Worm (Caenorhabditis elegans) whole organism, L3 larva: ENCODE data around the gene sax-2.

Experiments
- R02D3.7 ChIP-seq: fragments of 150-350 bp; optimal IDR thresholded peaks from 2 replicates; lab custom pipeline; 2014; ENCODE audit warnings: missing biosample characterization, missing genetic modification characterization
- ZK546.5 ChIP-seq: sonication (generic microtip); optimal IDR thresholded peaks from 2 replicates; lab custom pipeline; 2017; ENCODE audit warnings: missing biosample characterization, missing genetic modification characterization
- ama-1 ChIP-seq: fragments of 150-350 bp; optimal IDR thresholded peaks from 2 replicates; lab custom pipeline; 2018
- ceh-82 ChIP-seq: fragments of 150-350 bp; optimal IDR thresholded peaks from 2 replicates; lab custom pipeline; 2014; ENCODE audit warnings: missing biosample characterization, missing genetic modification characterization
- ceh-9 ChIP-seq: sonication (generic microtip); optimal IDR thresholded peaks from 2 replicates; lab custom pipeline; 2018; ENCODE audit warnings: missing biosample characterization, missing genetic modification characterization
- egl-27 ChIP-seq: sonication (generic microtip); optimal IDR thresholded peaks from 4 replicates; lab custom pipeline; 2017; ENCODE audit warnings: missing biosample characterization, missing genetic modification reagents, missing genetic modification characterization
- egl-5 ChIP-seq: fragments of 150-350 bp; optimal IDR thresholded peaks from 2 replicates; lab custom pipeline; 2017; ENCODE audit warnings: missing biosample characterization, missing genetic modification reagents, missing genetic modification characterization, inconsistent platforms
- elt-1 ChIP-seq: fragments of 150-350 bp; optimal IDR thresholded peaks from 2 replicates; lab custom pipeline; 2014; ENCODE audit warnings: missing biosample characterization, missing genetic modification characterization
- elt-2 ChIP-seq: sonication (generic microtip); optimal IDR thresholded peaks from 2 replicates; lab custom pipeline; 2016; ENCODE audit warnings: missing genetic modification reagents, mild to moderate bottlenecking, missing genetic modification characterization, missing compliant biosample characterization
- eor-1 ChIP-seq, 2 experiments: fragments of 150-350 bp; optimal IDR thresholded peaks; 2 replicates each; lab custom pipeline; 2014 to 2018; ENCODE audit warnings: missing biosample characterization in 2 of 2, missing genetic modification characterization in 2 of 2
- fkh-10 ChIP-seq: sonication (generic microtip); optimal IDR thresholded peaks from 2 replicates; lab custom pipeline; 2017; ENCODE audit warnings: missing biosample characterization, missing genetic modification reagents, missing genetic modification characterization
- fos-1 ChIP-seq: fragments of 150-350 bp; optimal IDR thresholded peaks from 2 replicates; lab custom pipeline; 2014; ENCODE audit warnings: missing biosample characterization, missing genetic modification characterization
- hmg-11 ChIP-seq: sonication (generic microtip); optimal IDR thresholded peaks from 2 replicates; lab custom pipeline; 2016; ENCODE audit warnings: missing genetic modification characterization, missing compliant biosample characterization
- jun-1 ChIP-seq: fragments of 150-350 bp; optimal IDR thresholded peaks from 2 replicates; lab custom pipeline; 2014; ENCODE audit warnings: missing biosample characterization, missing genetic modification reagents, missing genetic modification characterization
- lin-15B ChIP-seq: fragments of 150-350 bp; optimal IDR thresholded peaks from 2 replicates; lab custom pipeline; 2014; ENCODE audit warnings: missing biosample characterization, missing genetic modification characterization
- lin-39 ChIP-seq: fragments of 150-350 bp; optimal IDR thresholded peaks from 2 replicates; lab custom pipeline; 2018; ENCODE audit warnings: missing biosample characterization, missing genetic modification reagents, missing genetic modification characterization
- mdl-1 ChIP-seq: fragments of 150-350 bp; optimal IDR thresholded peaks from 2 replicates; lab custom pipeline; 2014; ENCODE audit warnings: missing biosample characterization, missing genetic modification characterization
- nfya-1 ChIP-seq: sonication (generic microtip); optimal IDR thresholded peaks from 2 replicates; lab custom pipeline; 2017; ENCODE audit warnings: missing genetic modification characterization, mild to moderate bottlenecking, missing compliant biosample characterization, antibody characterized with exemption, moderate library complexity; ENCODE audit not compliant: insufficient read depth
- nhr-12 ChIP-seq: fragments of 150-350 bp; optimal IDR thresholded peaks from 2 replicates; lab custom pipeline; 2014; ENCODE audit warnings: missing biosample characterization, missing genetic modification characterization
- nhr-23 ChIP-seq: fragments of 150-350 bp; optimal IDR thresholded peaks from 2 replicates; lab custom pipeline; 2014; ENCODE audit warnings: missing biosample characterization, missing genetic modification reagents, missing genetic modification characterization
- nhr-25 ChIP-seq: sonication (generic microtip); optimal IDR thresholded peaks from 2 replicates; lab custom pipeline; 2017; ENCODE audit warnings: missing biosample characterization, missing genetic modification characterization
- nhr-28 ChIP-seq: fragments of 150-350 bp; optimal IDR thresholded peaks from 2 replicates; lab custom pipeline; 2014; ENCODE audit warnings: missing biosample characterization, missing genetic modification characterization
- nhr-43 ChIP-seq: sonication (generic microtip); optimal IDR thresholded peaks from 2 replicates; lab custom pipeline; 2016; ENCODE audit warnings: mild to moderate bottlenecking, missing genetic modification characterization, missing compliant biosample characterization; ENCODE audit not compliant: poor library complexity, severe bottlenecking
- nhr-67 ChIP-seq: fragments of 150-350 bp; optimal IDR thresholded peaks from 2 replicates; lab custom pipeline; 2014; ENCODE audit warnings: missing biosample characterization, missing genetic modification characterization
- nhr-77 ChIP-seq: fragments of 150-350 bp; optimal IDR thresholded peaks from 2 replicates; lab custom pipeline; 2014; ENCODE audit warnings: missing biosample characterization, missing genetic modification characterization
- pha-4 ChIP-seq: fragments of 150-350 bp; optimal IDR thresholded peaks from 2 replicates; lab custom pipeline; 2014; ENCODE audit warnings: missing biosample characterization, missing genetic modification reagents, missing genetic modification characterization
- pqm-1 ChIP-seq: fragments of 150-350 bp; optimal IDR thresholded peaks from 2 replicates; lab custom pipeline; 2017; ENCODE audit warnings: missing biosample characterization, missing genetic modification characterization, inconsistent platforms
- sea-2 ChIP-seq: fragments of 150-350 bp; sonication (generic microtip); optimal IDR thresholded peaks from 4 replicates; lab custom pipeline; 2014; ENCODE audit warnings: missing biosample characterization, missing genetic modification reagents, missing genetic modification characterization
- skn-1 ChIP-seq: fragments of 150-350 bp; optimal IDR thresholded peaks from 2 replicates; lab custom pipeline; 2014; ENCODE audit warnings: missing biosample characterization, missing genetic modification characterization
- snpc-4 ChIP-seq: fragments of 150-350 bp; optimal IDR thresholded peaks from 2 replicates; lab custom pipeline; 2014; ENCODE audit warnings: missing biosample characterization, missing genetic modification characterization
- unc-39 ChIP-seq: sonication (generic microtip); optimal IDR thresholded peaks from 4 replicates; lab custom pipeline; 2017; ENCODE audit warnings: missing biosample characterization, missing genetic modification characterization
- unc-62 ChIP-seq: fragments of 150-350 bp; sonication (generic microtip); optimal IDR thresholded peaks from 4 replicates; lab custom pipeline; 2014; ENCODE audit warnings: missing biosample characterization, missing genetic modification reagents, missing genetic modification characterization
- zag-1 ChIP-seq: fragments of 150-350 bp; optimal IDR thresholded peaks from 2 replicates; lab custom pipeline; 2014; ENCODE audit warnings: missing biosample characterization, missing genetic modification characterization
- ztf-11 ChIP-seq: fragments of 150-350 bp; optimal IDR thresholded peaks from 2 replicates; lab custom pipeline; 2014; ENCODE audit warnings: missing biosample characterization, missing genetic modification characterization
- ztf-4 ChIP-seq: fragments of 150-350 bp; optimal IDR thresholded peaks from 2 replicates; lab custom pipeline; 2014; ENCODE audit warnings: missing biosample characterization, missing genetic modification characterization

Gene sax-2

DNA sequence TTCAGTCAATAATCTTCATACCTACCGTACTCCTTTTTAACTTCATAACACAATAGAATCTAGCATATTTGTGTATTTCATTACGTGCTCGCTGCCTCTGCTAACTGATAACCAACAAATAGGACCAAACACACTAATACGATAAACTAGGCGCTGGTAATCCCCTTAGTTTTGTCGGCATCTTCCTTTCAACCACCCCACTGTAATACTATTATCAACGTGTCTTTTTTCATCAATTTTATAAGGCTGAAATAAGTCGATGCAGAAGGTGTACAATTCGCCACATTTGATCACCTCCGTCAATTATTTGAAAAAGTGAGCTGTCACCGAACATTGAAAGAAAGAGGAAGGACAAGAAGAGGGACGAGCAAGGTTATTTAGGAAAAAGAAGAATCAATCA lies 37.9 kb downstream of the sax-2 start:
- TF ChIP-seq elt-2 (peak; percentile 52), R02D3.7 (tag; lab: Kevin White, UChicago) (no peak)

DNA sequence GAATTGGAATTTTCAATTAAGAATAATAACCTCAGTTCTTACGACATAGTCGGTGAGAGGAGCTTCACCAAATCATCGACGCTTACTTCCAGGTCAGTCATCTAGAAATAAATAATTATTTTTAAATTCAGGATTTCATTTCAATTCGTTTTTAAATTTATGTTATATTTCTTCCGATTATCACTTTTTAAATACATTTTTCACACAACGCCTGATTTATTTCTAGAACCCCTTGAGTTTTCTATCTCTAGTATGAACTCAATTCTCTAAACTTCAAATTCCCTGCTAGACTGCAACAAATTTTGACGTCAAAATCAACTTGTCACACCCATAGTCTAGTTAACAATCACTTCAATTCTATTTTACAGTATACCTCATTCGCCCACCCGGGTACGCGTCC lies 40.0 kb downstream of the sax-2 start, which contains the start of gene Y54H5A.2:
TSS of gene Y54H5A.2 (minus strand) at position 101 of the 400 bp plus-strand sequence.
- TF ChIP-seq unc-39 (tag; lab: Kevin White, UChicago): no peak
- no peak for TF ChIP-seq mdl-1 (tag; lab: Kevin White, UChicago)
- TF ChIP-seq ceh-9 (tag; lab: Kevin White, UChicago): no peak
- no peak for TF ChIP-seq snpc-4 (tag; lab: Kevin White, UChicago)
- TF ChIP-seq eor-1 (tag; optimal IDR thresholded peaks at IDR 0.05; lab: Kevin White, UChicago): no peak
- TF ChIP-seq jun-1: no peak
- no peak for TF ChIP-seq hmg-11 (tag; lab: Kevin White, UChicago)
- TF ChIP-seq, all 47 proteins: peak for 0

ce11 chrIII:5150012-5150411 lies 40.5 kb downstream of the sax-2 start:
- TF ChIP-seq nhr-25 (tag; lab: Kevin White, UChicago): no peak
- TF ChIP-seq pqm-1 (tag; lab: Kevin White, UChicago): no peak
- TF ChIP-seq ztf-11 (tag; lab: Kevin White, UChicago): no peak
- no peak for TF ChIP-seq snpc-4 (tag; lab: Kevin White, UChicago)
- no peak for TF ChIP-seq ZK546.5
- TF ChIP-seq nfya-1 (tag; lab: Kevin White, UChicago): no peak
- TF ChIP-seq unc-62 (GFP tag; lab: Kevin White, UChicago): no peak
- no peak for TF ChIP-seq nhr-28 (tag; lab: Kevin White, UChicago)
- TF ChIP-seq egl-5 (tag; lab: Kevin White, UChicago): no peak
- TF ChIP-seq nhr-67: no peak
- TF ChIP-seq unc-39 (tag; lab: Kevin White, UChicago): no peak
- TF ChIP-seq fos-1 (tag; lab: Kevin White, UChicago): no peak
- no peak for TF ChIP-seq egl-27 (tag; lab: Kevin White, UChicago)

DNA sequence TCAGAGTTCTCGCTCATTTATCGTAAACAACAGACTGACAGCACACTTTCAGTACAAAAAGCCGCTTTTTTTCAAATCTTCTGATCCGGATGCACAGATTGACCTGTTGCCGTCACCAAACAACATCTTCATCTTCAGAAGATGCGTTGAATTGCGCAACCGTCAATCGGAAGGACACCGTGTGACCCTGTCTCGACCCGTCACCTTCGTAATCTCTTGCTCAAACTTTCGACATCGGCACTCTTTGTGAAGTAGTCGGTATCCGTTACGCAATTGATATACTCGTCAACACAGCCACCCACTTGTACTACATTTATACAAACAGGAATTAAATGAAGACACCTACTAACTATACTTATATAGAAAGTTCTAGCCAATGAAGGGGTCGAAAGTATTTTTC lies 41.5 kb downstream of the sax-2 start:
- TF ChIP-seq zag-1 (tag; lab: Kevin White, UChicago) (no peak), nhr-28 (tag; lab: Kevin White, UChicago) (no peak), ztf-4 (tag; lab: Kevin White, UChicago) (no peak), nhr-23 (tag; lab: Kevin White, UChicago) (no peak), eor-1 (tag; optimal IDR thresholded peaks at IDR 0.05; lab: Kevin White, UChicago) (no peak), fos-1 (tag; lab: Kevin White, UChicago) (no peak), lin-39 (no peak), R02D3.7 (tag; lab: Kevin White, UChicago) (no peak), nhr-43 (tag; lab: Kevin White, UChicago) (no peak), snpc-4 (tag; lab: Kevin White, UChicago) (no peak), fkh-10 (no peak), elt-1 (tag; lab: Kevin White, UChicago) (no peak), nfya-1 (tag; lab: Kevin White, UChicago) (no peak), ama-1 (lab: Kevin White, UChicago) (no peak), sea-2 (GFP tag; lab: Kevin White, UChicago) (no peak)

DNA sequence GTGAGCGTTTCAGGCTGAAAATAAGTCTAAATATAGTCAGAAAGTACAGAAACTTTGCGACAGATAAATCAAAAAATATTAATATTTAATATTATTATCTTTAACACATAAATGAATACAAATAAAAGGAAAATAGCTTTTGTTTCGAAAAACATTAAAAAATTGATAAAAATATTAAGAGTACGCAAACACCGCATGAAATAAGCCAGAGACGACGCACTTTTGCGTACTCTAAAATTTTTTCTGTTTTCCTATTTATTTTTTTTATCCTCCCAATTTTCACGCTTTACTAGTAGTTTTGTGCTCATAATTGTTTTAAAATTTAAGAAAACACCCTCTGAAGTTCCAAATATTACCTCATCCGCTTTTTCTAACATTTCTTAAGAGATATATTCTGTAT lies 43.6 kb downstream of the sax-2 start, which contains the start of the genes rbm-42 and grwd-1:
TSS of gene rbm-42 (minus strand) at position 93 of the 400 bp plus-strand sequence.
TSS of gene grwd-1 (plus strand) at position 328 of the 400 bp plus-strand sequence.
- TF ChIP-seq fos-1 (tag; lab: Kevin White, UChicago) (no peak), skn-1 (no peak), ceh-82 (tag; lab: Kevin White, UChicago) (no peak), pha-4 (tag; lab: Kevin White, UChicago) (peak; percentile 76), fkh-10 (no peak), lin-15B (tag; lab: Kevin White, UChicago) (peak; percentile 26)

DNA sequence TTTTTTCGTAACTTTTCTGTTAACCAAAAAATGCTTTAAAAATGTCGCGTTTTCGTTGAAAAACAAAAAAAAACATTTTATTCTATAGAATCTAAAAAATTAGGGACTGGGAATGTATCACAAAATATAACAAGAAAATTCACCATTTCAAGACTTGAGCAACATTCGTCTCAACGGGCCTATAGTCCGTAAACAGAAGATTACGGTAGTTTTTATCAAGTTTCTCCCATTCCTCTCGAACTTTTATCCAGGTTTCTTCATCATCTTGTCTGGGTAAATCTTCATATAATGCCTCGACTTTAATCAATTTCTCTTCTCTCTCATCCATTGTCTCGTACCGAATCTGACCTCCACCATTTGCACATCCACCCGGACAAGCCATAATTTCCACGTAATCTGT lies 45.9 kb downstream of the sax-2 start:
- TF ChIP-seq ceh-9 (tag; lab: Kevin White, UChicago): no peak
- TF ChIP-seq nhr-23 (tag; lab: Kevin White, UChicago): no peak
- TF ChIP-seq unc-62 (GFP tag; lab: Kevin White, UChicago): no peak
- TF ChIP-seq nhr-12: no peak
- no peak for TF ChIP-seq lin-15B (tag; lab: Kevin White, UChicago)
- no peak for TF ChIP-seq nhr-77 (tag; lab: Kevin White, UChicago)
- no peak for TF ChIP-seq ztf-11 (tag; lab: Kevin White, UChicago)
- no peak for TF ChIP-seq nhr-43 (tag; lab: Kevin White, UChicago)
- TF ChIP-seq fkh-10: no peak
- TF ChIP-seq nhr-28 (tag; lab: Kevin White, UChicago): no peak
- TF ChIP-seq egl-5 (tag; lab: Kevin White, UChicago): no peak
- no peak for TF ChIP-seq eor-1 (tag; optimal IDR thresholded peaks at IDR 0.05; lab: Kevin White, UChicago)
- TF ChIP-seq, all 47 proteins: peak for 0
